Fruit fly (Drosophila melanogaster) whole organism, prepupa: ENCODE data around the gene CG10845.
A peak's percentile ranks its signal among the peaks of the same experiment; 100 is the strongest.

Experiments
- Blimp-1 ChIP-seq: fragments of 200-800 bp; sonication (Bioruptor generic); optimal IDR thresholded peaks from 3 replicates; lab custom pipeline; 2017; ENCODE audit warnings: missing biosample characterization, missing genetic modification characterization, mild to moderate bottlenecking, moderate library complexity, missing genetic modification reagents
- CG10631 ChIP-seq: fragments of 200-800 bp; sonication (Bioruptor generic); optimal IDR thresholded peaks from 2 replicates; lab custom pipeline; 2016; ENCODE audit warnings: missing biosample characterization, missing genetic modification characterization
- CG11294 ChIP-seq: fragments of 200-800 bp; sonication (Bioruptor generic); IDR thresholded peaks from 2 replicates; pipeline ENCODE4 v1.3.6; 2022; ENCODE audit warnings: missing biosample characterization, missing genetic modification characterization
- CG11762 ChIP-seq: fragments of 200-800 bp; sonication (Bioruptor generic); optimal IDR thresholded peaks from 3 replicates; lab custom pipeline; 2016; ENCODE audit warnings: missing biosample characterization, missing genetic modification characterization; ENCODE audit not compliant: insufficient read depth
- CG11902 ChIP-seq: fragments of 200-800 bp; sonication (Bioruptor generic); optimal IDR thresholded peaks from 3 replicates; lab custom pipeline; 2016; ENCODE audit warnings: missing biosample characterization, missing genetic modification characterization
- CG15336 ChIP-seq: fragments of 200-800 bp; sonication (Bioruptor generic); IDR thresholded peaks from 2 replicates; pipeline ENCODE4 v1.3.6; 2022; ENCODE audit warnings: missing biosample characterization, missing genetic modification characterization
- CG1621 ChIP-seq: fragments of 200-800 bp; sonication (Bioruptor generic); optimal IDR thresholded peaks from 3 replicates; lab custom pipeline; 2018; ENCODE audit warnings: missing biosample characterization, mild to moderate bottlenecking, missing genetic modification characterization
- CG31627 ChIP-seq: fragments of 200-800 bp; sonication (Bioruptor generic); optimal IDR thresholded peaks from 3 replicates; lab custom pipeline; 2016; ENCODE audit warnings: missing biosample characterization, missing genetic modification characterization
- CG3919 ChIP-seq: fragments of 200-800 bp; sonication (Bioruptor generic); optimal IDR thresholded peaks from 3 replicates; lab custom pipeline; 2016; ENCODE audit warnings: missing biosample characterization, missing genetic modification characterization
- CG4318 ChIP-seq: fragments of 200-800 bp; sonication (Bioruptor generic); optimal IDR thresholded peaks from 3 replicates; lab custom pipeline; 2017; ENCODE audit warnings: missing biosample characterization, mild to moderate bottlenecking, missing genetic modification characterization
- CG6163 ChIP-seq: fragments of 200-800 bp; sonication (Bioruptor generic); IDR thresholded peaks from 3 replicates; pipeline ENCODE4 v1.3.6; 2022; ENCODE audit warnings: missing biosample characterization, missing genetic modification characterization
- CG6276 ChIP-seq: fragments of 200-800 bp; sonication (Bioruptor generic); optimal IDR thresholded peaks from 2 replicates; lab custom pipeline; 2017; ENCODE audit warnings: missing biosample characterization, mild to moderate bottlenecking, missing genetic modification characterization
- CG6792 ChIP-seq: fragments of 200-800 bp; sonication (Bioruptor generic); optimal IDR thresholded peaks from 3 replicates; lab custom pipeline; 2016; ENCODE audit warnings: missing biosample characterization, missing genetic modification characterization
- CG6808 ChIP-seq: fragments of 200-800 bp; sonication (Bioruptor generic); optimal IDR thresholded peaks from 3 replicates; lab custom pipeline; 2017; ENCODE audit warnings: missing biosample characterization, missing genetic modification characterization, mild to moderate bottlenecking, moderate library complexity, missing genetic modification reagents
- CG6854 ChIP-seq: fragments of 200-800 bp; sonication (Bioruptor generic); optimal IDR thresholded peaks from 2 replicates; lab custom pipeline; 2017; ENCODE audit warnings: missing biosample characterization, mild to moderate bottlenecking, missing genetic modification characterization
- CG8119 ChIP-seq: fragments of 200-800 bp; sonication (Bioruptor generic); IDR thresholded peaks from 3 replicates; pipeline ENCODE4 v1.3.6; 2022; ENCODE audit warnings: missing biosample characterization, missing genetic modification characterization
- CG8319 ChIP-seq: fragments of 200-800 bp; sonication (Bioruptor generic); optimal IDR thresholded peaks from 3 replicates; lab custom pipeline; 2016; ENCODE audit warnings: missing biosample characterization, missing genetic modification characterization
- CG8632 ChIP-seq: fragments of 200-800 bp; sonication (Bioruptor generic); optimal IDR thresholded peaks from 3 replicates; lab custom pipeline; 2016; ENCODE audit warnings: missing biosample characterization, missing genetic modification characterization
- CG9139 ChIP-seq: fragments of 200-800 bp; sonication (Bioruptor generic); optimal IDR thresholded peaks from 3 replicates; lab custom pipeline; 2017; ENCODE audit warnings: missing biosample characterization, mild to moderate bottlenecking, missing genetic modification characterization
- Eip75B ChIP-seq: fragments of 200-800 bp; sonication (Bioruptor generic); optimal IDR thresholded peaks from 3 replicates; lab custom pipeline; 2016; ENCODE audit warnings: missing biosample characterization, missing genetic modification characterization
- Eip78C ChIP-seq: fragments of 200-800 bp; sonication (Bioruptor generic); peaks from one replicate; lab custom pipeline; 2016; ENCODE audit warnings: missing biosample characterization, missing genetic modification characterization
- Gug ChIP-seq: fragments of 200-800 bp; sonication (Bioruptor generic); IDR thresholded peaks from 2 replicates; pipeline ENCODE4 v1.3.6; 2022; ENCODE audit warnings: missing biosample characterization, missing genetic modification characterization
- Hr38 ChIP-seq: sonication (Bioruptor generic); optimal IDR thresholded peaks from 2 replicates; lab custom pipeline; 2016; ENCODE audit warnings: missing biosample characterization, missing genetic modification characterization
- Hr39 ChIP-seq: fragments of 200-800 bp; sonication (Bioruptor generic); optimal IDR thresholded peaks from 2 replicates; lab custom pipeline; 2016; ENCODE audit warnings: missing biosample characterization, missing genetic modification characterization
- Hr4 ChIP-seq: fragments of 200-800 bp; sonication (Bioruptor generic); optimal IDR thresholded peaks from 3 replicates; lab custom pipeline; 2016; ENCODE audit warnings: missing biosample characterization, missing genetic modification characterization
- Lpt ChIP-seq: fragments of 200-800 bp; sonication (Bioruptor generic); optimal IDR thresholded peaks from 3 replicates; lab custom pipeline; 2016; ENCODE audit warnings: missing biosample characterization, missing genetic modification characterization
- Met ChIP-seq: fragments of 200-800 bp; sonication (Bioruptor generic); optimal IDR thresholded peaks from 3 replicates; lab custom pipeline; 2016; ENCODE audit warnings: missing biosample characterization, missing genetic modification characterization
- OdsH ChIP-seq: fragments of 200-800 bp; sonication (Bioruptor generic); optimal IDR thresholded peaks from 3 replicates; lab custom pipeline; 2016; ENCODE audit warnings: missing biosample characterization, missing genetic modification characterization
- Sox102F ChIP-seq: fragments of 200-800 bp; sonication (Bioruptor generic); optimal IDR thresholded peaks from 2 replicates; lab custom pipeline; 2016; ENCODE audit warnings: missing biosample characterization, mild to moderate bottlenecking, missing genetic modification characterization
- achi ChIP-seq: fragments of 200-800 bp; sonication (Bioruptor generic); optimal IDR thresholded peaks from 3 replicates; lab custom pipeline; 2016; ENCODE audit warnings: missing biosample characterization, missing genetic modification characterization
- cyc ChIP-seq: fragments of 200-800 bp; sonication (Bioruptor generic); optimal IDR thresholded peaks from 3 replicates; lab custom pipeline; 2016; ENCODE audit warnings: missing biosample characterization, missing genetic modification characterization
- dac ChIP-seq: fragments of 200-800 bp; sonication (Bioruptor generic); optimal IDR thresholded peaks from 2 replicates; lab custom pipeline; 2017; ENCODE audit warnings: missing biosample characterization, mild to moderate bottlenecking, missing genetic modification characterization
- dsx ChIP-seq: fragments of 200-800 bp; optimal IDR thresholded peaks from 3 replicates; lab custom pipeline; 2019; ENCODE audit warnings: missing biosample characterization, mild to moderate bottlenecking, missing genetic modification characterization, moderate library complexity; ENCODE audit not compliant: poor library complexity, severe bottlenecking
- eg ChIP-seq: fragments of 200-800 bp; sonication (Bioruptor generic); IDR thresholded peaks from 3 replicates; pipeline ENCODE4 v1.3.6; 2022; ENCODE audit warnings: missing biosample characterization, missing genetic modification characterization
- esn ChIP-seq: fragments of 200-800 bp; sonication (Bioruptor generic); optimal IDR thresholded peaks from 2 replicates; lab custom pipeline; 2016; ENCODE audit warnings: missing biosample characterization, mild to moderate bottlenecking, missing genetic modification characterization, moderate library complexity
- fd59A ChIP-seq: fragments of 200-800 bp; sonication (Bioruptor generic); optimal IDR thresholded peaks from 2 replicates; lab custom pipeline; 2017; ENCODE audit warnings: missing biosample characterization, mild to moderate bottlenecking, missing genetic modification characterization, missing genetic modification reagents
- fd85E ChIP-seq: fragments of 200-800 bp; sonication (Bioruptor generic); optimal IDR thresholded peaks from 3 replicates; lab custom pipeline; 2016; ENCODE audit warnings: missing biosample characterization, missing genetic modification characterization
- fkh ChIP-seq: fragments of 200-800 bp; sonication (Bioruptor generic); optimal IDR thresholded peaks from 3 replicates; lab custom pipeline; 2017; ENCODE audit warnings: missing biosample characterization, mild to moderate bottlenecking, missing genetic modification characterization, moderate library complexity
- lz ChIP-seq: fragments of 200-800 bp; sonication (Bioruptor generic); optimal IDR thresholded peaks from 3 replicates; lab custom pipeline; 2016; ENCODE audit warnings: missing biosample characterization, missing genetic modification characterization
- salr ChIP-seq, 2 experiments: fragments of 200-800 bp; sonication (Bioruptor generic); optimal IDR thresholded peaks; 3 replicates each; lab custom pipeline; 2016 to 2018; ENCODE audit warnings: missing biosample characterization in 2 of 2, missing genetic modification characterization in 2 of 2, mild to moderate bottlenecking in 1 of 2
- spab ChIP-seq: fragments of 200-800 bp; sonication (Bioruptor generic); optimal IDR thresholded peaks from 2 replicates; lab custom pipeline; 2017; ENCODE audit warnings: missing biosample characterization, mild to moderate bottlenecking, missing genetic modification characterization, missing genetic modification reagents
- vri ChIP-seq: fragments of 200-800 bp; sonication (Bioruptor generic); optimal IDR thresholded peaks from 3 replicates; lab custom pipeline; 2016; ENCODE audit warnings: missing biosample characterization, mild to moderate bottlenecking, missing genetic modification characterization

The CG10845 gene

dm6 chr3R:24886470-24886869 is 14.4 kb upstream of the CG10845 start (continued):
- TF ChIP-seq cyc (GFP tag; lab: Kevin White, UChicago) = no peak
- peak; percentile 90 for TF ChIP-seq Eip78C (GFP tag; lab: Kevin White, UChicago)
- peak; percentile 2 for TF ChIP-seq CG8632 (GFP tag; lab: Kevin White, UChicago)
- TF ChIP-seq CG10631 (GFP tag; lab: Kevin White, UChicago) = no peak

dm6 chr3R:24888418-24888817 is 12.5 kb upstream of the CG10845 start:
- no peak for TF ChIP-seq CG6808 (GFP tag; lab: Kevin White, UChicago)
- no peak for TF ChIP-seq salr (GFP tag; optimal IDR thresholded peaks at IDR 0.05; lab: Kevin White, UChicago)
- TF ChIP-seq Blimp-1 = peak; percentile 51

- TF ChIP-seq CG6854 (GFP tag; lab: Kevin White, UChicago) = peak; percentile 25
- peak; percentile 41 for TF ChIP-seq Eip78C (GFP tag; lab: Kevin White, UChicago)
- peak; percentile 30 for TF ChIP-seq fkh (GFP tag; lab: Kevin White, UChicago)
- TF ChIP-seq Hr39 = no peak
Measured at dm6 chr3R:24889303-24889892, 11.5 kb upstream of the CG10845 start.

- TF ChIP-seq OdsH (GFP tag; lab: Kevin White, UChicago) = no peak
- TF ChIP-seq CG6276 (GFP tag; lab: Kevin White, UChicago) = no peak
- TF ChIP-seq CG6808 (GFP tag; lab: Kevin White, UChicago) = no peak
- TF ChIP-seq Hr38 = no peak
- no peak for TF ChIP-seq cyc (GFP tag; lab: Kevin White, UChicago)
- no peak for TF ChIP-seq Lpt (GFP tag; lab: Kevin White, UChicago)
- TF ChIP-seq achi (GFP tag; lab: Kevin White, UChicago) = no peak
- TF ChIP-seq Eip75B (GFP tag; lab: Kevin White, UChicago) = no peak
- no peak for TF ChIP-seq Hr39
- TF ChIP-seq dsx (GFP tag; lab: Kevin White, UChicago) = no peak
- TF ChIP-seq CG8119 = no peak
- TF ChIP-seq CG11294 (GFP tag; lab: Robert Waterston, UW) = no peak
- TF ChIP-seq fd59A (GFP tag; lab: Kevin White, UChicago) = no peak
- TF ChIP-seq Gug (GFP tag; lab: Robert Waterston, UW) = no peak
- TF ChIP-seq CG11902 (GFP tag; lab: Kevin White, UChicago) = no peak
- TF ChIP-seq Sox102F (GFP tag; lab: Kevin White, UChicago) = no peak
Measured at dm6 chr3R:24890217-24890616, 10.7 kb upstream of the CG10845 start.

- TF ChIP-seq CG11902 (GFP tag; lab: Kevin White, UChicago) (no peak), esn (no peak), Hr39 (peak; percentile 6), Hr4 (GFP tag; lab: Kevin White, UChicago) (peak; percentile 59), CG9139 (GFP tag; lab: Kevin White, UChicago) (no peak), vri (GFP tag; lab: Kevin White, UChicago) (no peak), CG31627 (no peak), eg (GFP tag; lab: Robert Waterston, UW) (peak; percentile 29; the same call in 1 of the 3 replicates), CG1621 (no peak), CG6276 (GFP tag; lab: Kevin White, UChicago) (peak; percentile 38), CG8319 (GFP tag; lab: Kevin White, UChicago) (no peak), CG3919 (GFP tag; lab: Kevin White, UChicago) (no peak), CG15336 (peak; percentile 67), Eip78C (GFP tag; lab: Kevin White, UChicago) (peak; percentile 69), spab (no peak), Hr38 (no peak), fkh (GFP tag; lab: Kevin White, UChicago) (no peak), Met (GFP tag; lab: Kevin White, UChicago) (no peak), CG11762 (GFP tag; lab: Kevin White, UChicago) (no peak), lz (GFP tag; lab: Kevin White, UChicago) (peak; percentile 5), fd85E (GFP tag; lab: Kevin White, UChicago) (no peak), CG4318 (GFP tag; lab: Kevin White, UChicago) (peak; percentile 47), Blimp-1 (no peak), CG6792 (GFP tag; lab: Kevin White, UChicago) (peak; percentile 14), dac (GFP tag; lab: Kevin White, UChicago) (peak; percentile 37), Gug (GFP tag; lab: Robert Waterston, UW) (no peak), CG6163 (0 out of 3 replicates have a peak, but pooled peaks have one; percentile 16), CG10631 (GFP tag; lab: Kevin White, UChicago) (no peak)
Measured at dm6 chr3R:24890919-24891318, 10.0 kb upstream of the CG10845 start.
